Fruit fly (Drosophila melanogaster): ENCODE results near the gene SP1029.
A peak's percentile ranks its signal among the peaks of the same experiment; 100 is the strongest.

SP1029 gene

dm6 chr3R:29244727-29245126 lies 5.5 kb downstream of the SP1029 start, which contains the start of gene CG31445:
Gene CG31445, minus strand, starts transcription at chr3R:29244827.
- TF ChIP-seq CG32121 (GFP tag; IDR thresholded peaks at IDR 0.05) (no peak), fd96Ca (GFP tag; IDR thresholded peaks at IDR 0.05) (no peak), gl (tag; optimal IDR thresholded peaks at IDR 0.05) (no peak), CG17806 (tag; optimal IDR thresholded peaks at IDR 0.05) (no peak), EcR (GFP tag; optimal IDR thresholded peaks at IDR 0.05) (no peak), CG10348 (GFP tag; IDR thresholded peaks at IDR 0.05) (no peak), CG8301 (tag; optimal IDR thresholded peaks at IDR 0.05) (no peak), CG14655 (GFP tag; optimal IDR thresholded peaks at IDR 0.05) (no peak), CG13204 (GFP tag; optimal IDR thresholded peaks at IDR 0.05) (no peak), Pif1A (GFP tag; optimal IDR thresholded peaks at IDR 0.05) (no peak), CG4496 (GFP tag; IDR thresholded peaks at IDR 0.05) (no peak), CG12605 (GFP tag; IDR thresholded peaks at IDR 0.05) (no peak), rn (GFP tag; IDR thresholded peaks at IDR 0.05) (no peak), CG34367 (tag; optimal IDR thresholded peaks at IDR 0.05) (no peak), D1 (tag; optimal IDR thresholded peaks at IDR 0.05) (no peak), CG9948 (tag; optimal IDR thresholded peaks at IDR 0.05) (no peak), CG8159 (tag; optimal IDR thresholded peaks at IDR 0.05) (no peak)

- TF ChIP-seq Pif1B (GFP tag; optimal IDR thresholded peaks at IDR 0.05) (no peak), CG17806 (tag; optimal IDR thresholded peaks at IDR 0.05) (no peak), gl (tag; optimal IDR thresholded peaks at IDR 0.05) (no peak), CG34367 (tag; optimal IDR thresholded peaks at IDR 0.05) (no peak), CG8159 (tag; optimal IDR thresholded peaks at IDR 0.05) (no peak), CG32121 (GFP tag; IDR thresholded peaks at IDR 0.05) (no peak)
Measured at dm6 chr3R:29238623-29239022, 11.6 kb downstream of the SP1029 start, which contains the start of gene CG11951. Gene CG11951, minus strand, starts transcription at chr3R:29238723.

dm6 chr3R:29230552-29231102 lies 19.6 kb downstream of the SP1029 start:
- TF ChIP-seq CG15710 (tag; optimal IDR thresholded peaks at IDR 0.05) (no peak), CG10348 (GFP tag; IDR thresholded peaks at IDR 0.05) (no peak), Ets98B (GFP tag; IDR thresholded peaks at IDR 0.05) (no peak), CG32121 (GFP tag; IDR thresholded peaks at IDR 0.05) (no peak), CG14655 (GFP tag; optimal IDR thresholded peaks at IDR 0.05) (no peak), Pif1A (GFP tag; optimal IDR thresholded peaks at IDR 0.05) (no peak), CG4496 (GFP tag; IDR thresholded peaks at IDR 0.05) (no peak), D1 (tag; optimal IDR thresholded peaks at IDR 0.05) (no peak), EcR (GFP tag; optimal IDR thresholded peaks at IDR 0.05) (no peak), Pif1B (GFP tag; optimal IDR thresholded peaks at IDR 0.05) (no peak), CG9948 (tag; optimal IDR thresholded peaks at IDR 0.05) (no peak), fd96Ca (GFP tag; IDR thresholded peaks at IDR 0.05) (no peak), rn (GFP tag; IDR thresholded peaks at IDR 0.05) (no peak), gl (tag; optimal IDR thresholded peaks at IDR 0.05) (no peak), CG13204 (GFP tag; optimal IDR thresholded peaks at IDR 0.05) (no peak)

- TF ChIP-seq CG12605 (GFP tag; IDR thresholded peaks at IDR 0.05) (no peak), CG8301 (tag; optimal IDR thresholded peaks at IDR 0.05) (no peak), CG15710 (tag; optimal IDR thresholded peaks at IDR 0.05) (no peak)
Measured at dm6 chr3R:29229958-29230357, 20.3 kb downstream of the SP1029 start.

- TF ChIP-seq Snoo (tag; optimal IDR thresholded peaks at IDR 0.05) (no peak), CG12605 (GFP tag; IDR thresholded peaks at IDR 0.05) (no peak), EcR (GFP tag; optimal IDR thresholded peaks at IDR 0.05) (peak; percentile 44), CG10348 (GFP tag; IDR thresholded peaks at IDR 0.05) (no peak), CG4496 (GFP tag; IDR thresholded peaks at IDR 0.05) (no peak)
Measured at dm6 chr3R:29228745-29229448, 21.4 kb downstream of the SP1029 start, which contains the start of gene Usp1. Gene Usp1, plus strand, starts transcription at chr3R:29229161.

dm6 chr3R:29227675-29228211 lies 22.5 kb downstream of the SP1029 start, which contains the start of gene CG14507:
Gene CG14507, minus strand, starts transcription at chr3R:29227725.
- TF ChIP-seq CG17806 (tag; optimal IDR thresholded peaks at IDR 0.05): no peak
- TF ChIP-seq fd96Ca (GFP tag; IDR thresholded peaks at IDR 0.05): no peak
- TF ChIP-seq CG4496 (GFP tag; IDR thresholded peaks at IDR 0.05): 0 out of 3 replicates have a peak, but pooled peaks have one; percentile 11
